Fruit fly (Drosophila melanogaster): ENCODE results near the gene Pdhb.

DNA sequence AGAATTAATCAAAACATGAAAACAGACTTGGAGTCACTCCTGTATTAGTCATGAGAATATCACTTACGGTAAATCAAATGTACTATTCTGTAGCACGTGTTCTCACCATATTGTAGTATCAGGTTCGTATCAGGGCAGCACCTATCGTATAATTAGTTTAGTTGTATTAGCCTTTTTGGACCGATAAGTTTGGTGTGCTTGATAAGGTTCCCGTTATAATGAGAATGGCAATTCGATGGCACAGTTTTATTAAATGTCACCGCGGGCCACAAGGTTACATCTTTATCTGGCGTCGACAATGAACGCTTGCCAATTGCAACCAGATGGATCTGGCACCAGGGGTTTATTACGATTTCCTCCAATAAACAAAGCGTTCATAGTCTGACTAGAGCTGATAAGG, 45.9 kb downstream of the Pdhb start:
- TF ChIP-seq h (optimal IDR thresholded peaks at IDR 0.05): no peak
- TF ChIP-seq Sin3A (optimal IDR thresholded peaks at IDR 0.05): no peak
- TF ChIP-seq psq (optimal IDR thresholded peaks at IDR 0.05): no peak

Data from Kc167 (cell line).